Fruit fly (Drosophila melanogaster): ENCODE measurements around the gene Hira.
A peak's percentile ranks its signal among the peaks of the same experiment; 100 is the strongest.

The Hira gene

dm6 chrX:7708942-7709707, 12.8 kb upstream of the Hira start, which contains the start of gene CHES-1-like (continued):
- TF ChIP-seq Dfd (GFP tag; optimal IDR thresholded peaks at IDR 0.05) (peak in 1 of 2 experiments; percentile 68), CG13287 (GFP tag; IDR thresholded peaks at IDR 0.05; ENCODE audit: partially characterized antibody) (peak; percentile 20; the same call in 1 of the 2 replicates), CG1529 (GFP tag; optimal IDR thresholded peaks at IDR 0.05) (peak; percentile 91), CG12744 (GFP tag; optimal IDR thresholded peaks at IDR 0.05) (peak; percentile 80), disco-r (GFP tag; optimal IDR thresholded peaks at IDR 0.05) (peak; percentile 90), Ets97D (GFP tag; optimal IDR thresholded peaks at IDR 0.05) (peak; percentile 79), dysf (GFP tag; IDR thresholded peaks at IDR 0.05) (peak; percentile 92), CG34422 (GFP tag; IDR thresholded peaks at IDR 0.05) (peak; percentile 69; the same call in 1 of the 3 replicates), vnd (GFP tag; IDR thresholded peaks at IDR 0.05; ENCODE audit: partially characterized antibody) (0 out of 3 replicates have a peak, but pooled peaks have one; percentile 36), fd96Cb (tag; optimal IDR thresholded peaks at IDR 0.05) (peak; percentile 91), jumu (GFP tag; optimal IDR thresholded peaks at IDR 0.05) (peak; percentile 91), CG14860 (GFP tag; IDR thresholded peaks at IDR 0.05; ENCODE audit: partially characterized antibody) (no peak), CG15011 (GFP tag; optimal IDR thresholded peaks at IDR 0.05) (peak; percentile 85), fd3F (GFP tag; optimal IDR thresholded peaks at IDR 0.05) (peak; percentile 82), CG2199 (GFP tag; IDR thresholded peaks at IDR 0.05) (0 out of 3 replicates have a peak, but pooled peaks have one; percentile 41), CG17328 (GFP tag; IDR thresholded peaks at IDR 0.05) (peak; percentile 68), cato (GFP tag; optimal IDR thresholded peaks at IDR 0.05; ENCODE audit: borderline replicate concordance) (peak; percentile 81), HLH4C (GFP tag; IDR thresholded peaks at IDR 0.05; ENCODE audit: partially characterized antibody) (peak; percentile 39; the same call in 1 of the 3 replicates), dm (GFP tag; optimal IDR thresholded peaks at IDR 0.05) (peak; percentile 84), CG9437 (GFP tag; optimal IDR thresholded peaks at IDR 0.05) (peak; percentile 92), CG31388 (GFP tag; optimal IDR thresholded peaks at IDR 0.05) (peak; percentile 68), mam (GFP tag; optimal IDR thresholded peaks at IDR 0.05) (peak; percentile 87), Antp (GFP tag; optimal IDR thresholded peaks at IDR 0.05) (peak; percentile 90), row (GFP tag; IDR thresholded peaks at IDR 0.05) (peak; percentile 89), ind (GFP tag; optimal IDR thresholded peaks at IDR 0.05) (peak; percentile 93), tup (GFP tag; optimal IDR thresholded peaks at IDR 0.05) (peak; percentile 52), btn (GFP tag; optimal IDR thresholded peaks at IDR 0.05) (peak; percentile 84), wek (GFP tag; optimal IDR thresholded peaks at IDR 0.05) (no peak), Dref (GFP tag; IDR thresholded peaks at IDR 0.05) (no peak), CG13296 (GFP tag; optimal IDR thresholded peaks at IDR 0.05) (peak; percentile 88), Mes4 (GFP tag; optimal IDR thresholded peaks at IDR 0.05) (peak; percentile 89), CG16813 (GFP tag; IDR thresholded peaks at IDR 0.05; ENCODE audit: partially characterized antibody) (no peak), Dbx (GFP tag; IDR thresholded peaks at IDR 0.05) (peak; percentile 77), lilli (GFP tag; optimal IDR thresholded peaks at IDR 0.05) (peak; percentile 92), Opbp (GFP tag; IDR thresholded peaks at IDR 0.05; ENCODE audit: partially characterized antibody) (no peak), hkb (optimal IDR thresholded peaks at IDR 0.05) (no peak), hkb (GFP tag; IDR thresholded peaks at IDR 0.05) (peak; percentile 85), cad (GFP tag; optimal IDR thresholded peaks at IDR 0.05) (no peak), Doc3 (GFP tag; IDR thresholded peaks at IDR 0.05; ENCODE audit: partially characterized antibody) (no peak), fu2 (GFP tag; optimal IDR thresholded peaks at IDR 0.05) (peak; percentile 85), CG17359 (tag; optimal IDR thresholded peaks at IDR 0.05) (peak; percentile 88), scrt (GFP tag; optimal IDR thresholded peaks at IDR 0.05) (peak; percentile 68), Sry-δ (GFP tag; optimal IDR thresholded peaks at IDR 0.05) (peak; percentile 54), bowl (GFP tag; IDR thresholded peaks at IDR 0.05) (0 out of 2 replicates have a peak, but pooled peaks have one; percentile 25), crp (GFP tag; optimal IDR thresholded peaks at IDR 0.05) (peak in 1 of 2 experiments; percentile 49), sqz (GFP tag; optimal IDR thresholded peaks at IDR 0.05) (peak; percentile 75), stc (GFP tag; IDR thresholded peaks at IDR 0.05) (peak; percentile 70), Mrtf (GFP tag; IDR thresholded peaks at IDR 0.05) (peak; percentile 66; the same call in 2 of the 3 replicates), sens (GFP tag) (peak; percentile 99)
